Worm (Caenorhabditis elegans): ENCODE results near the gene taf-2.

- TF ChIP-seq ceh-82 (tag; optimal IDR thresholded peaks at IDR 0.05): no peak
- no peak for TF ChIP-seq egl-27 (tag; optimal IDR thresholded peaks at IDR 0.05)
These were observed 31.2 kb upstream of the taf-2 start, which contains the start of the genes cha-1 and unc-17 for ce11 chrIV:3624597-3624996.

Data from whole organism, L1 larva.